Worm (Caenorhabditis elegans): ENCODE results near the gene str-148.

DNA sequence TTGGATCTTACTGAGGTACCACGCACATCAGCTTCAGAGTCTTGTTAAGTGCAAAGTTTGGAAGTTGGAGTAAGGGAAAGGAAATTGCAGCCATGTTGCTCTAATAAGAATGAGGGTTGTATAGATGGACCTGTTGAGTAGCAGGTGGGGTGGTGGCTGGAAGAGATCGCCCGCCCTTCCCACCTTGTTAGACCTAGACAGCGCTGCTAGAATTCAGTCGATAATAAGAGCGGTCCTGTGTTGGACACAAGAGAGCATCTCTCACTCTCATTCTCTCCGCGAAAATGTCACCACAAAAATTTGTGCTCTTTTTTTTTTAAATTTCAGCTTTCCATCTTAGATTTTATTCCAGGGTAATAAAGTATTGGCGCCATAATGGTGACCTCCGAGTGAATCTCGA, 44.4 kb upstream of the str-148 start, which contains the start of the genes fbxb-30 and F45D11.5:
- TF ChIP-seq pqm-1 (tag; optimal IDR thresholded peaks at IDR 0.05) (no peak), sdc-2 (tag; optimal IDR thresholded peaks at IDR 0.05) (no peak), K09A11.1 (tag; optimal IDR thresholded peaks at IDR 0.05; ENCODE audit: insufficient read depth) (no peak), ama-1 (optimal IDR thresholded peaks at IDR 0.05) (no peak), T23F11.4 (GFP tag; optimal IDR thresholded peaks at IDR 0.05) (no peak), ref-2 (tag; optimal IDR thresholded peaks at IDR 0.05) (no peak), ztf-16 (tag; optimal IDR thresholded peaks at IDR 0.05) (no peak), madf-2 (tag; optimal IDR thresholded peaks at IDR 0.05) (no peak), pha-4 (tag; optimal IDR thresholded peaks at IDR 0.05) (no peak), lin-11 (tag; optimal IDR thresholded peaks at IDR 0.05) (no peak), fkh-10 (GFP tag; optimal IDR thresholded peaks at IDR 0.05) (no peak), tbx-2 (tag; optimal IDR thresholded peaks at IDR 0.05) (no peak)
